Fruit fly (Drosophila melanogaster): Measurements from ENCODE around the gene CG6040.
A peak's percentile ranks its signal among the peaks of the same experiment; 100 is the strongest.

Gene CG6040

DNA sequence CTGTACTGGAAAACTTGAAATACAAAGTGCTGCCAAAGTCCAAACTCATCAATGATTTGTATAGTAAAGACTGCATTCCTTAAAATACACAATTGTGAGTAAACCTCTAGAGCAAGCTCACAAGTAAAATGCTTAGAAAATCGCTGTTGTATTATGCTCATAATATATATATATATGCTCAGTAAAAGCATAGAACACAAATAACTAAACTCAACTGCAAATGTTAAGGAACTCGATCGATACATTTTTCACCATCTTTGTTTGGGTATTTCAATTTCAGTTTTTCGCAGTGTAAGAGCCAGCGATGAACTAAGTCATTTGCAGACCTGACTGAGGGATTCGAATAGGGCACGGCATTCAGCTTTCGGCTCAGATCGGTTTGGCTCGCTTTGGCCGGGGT lies 17.6 kb upstream of the CG6040 start:
- TF ChIP-seq CG1620 (GFP tag; optimal IDR thresholded peaks at IDR 0.05) (no peak), CG5204 (GFP tag; optimal IDR thresholded peaks at IDR 0.05) (no peak), bab1 (GFP tag; optimal IDR thresholded peaks at IDR 0.05) (no peak), CG33017 (tag; optimal IDR thresholded peaks at IDR 0.05) (no peak), Mnt (GFP tag; optimal IDR thresholded peaks at IDR 0.05) (no peak), CG11617 (GFP tag; optimal IDR thresholded peaks at IDR 0.05) (no peak), CG14711 (tag; optimal IDR thresholded peaks at IDR 0.05) (no peak), pad (GFP tag; optimal IDR thresholded peaks at IDR 0.05) (no peak), CG7101 (tag; optimal IDR thresholded peaks at IDR 0.05) (no peak), Crg-1 (GFP tag; optimal IDR thresholded peaks at IDR 0.05) (no peak), Clk (GFP tag; optimal IDR thresholded peaks at IDR 0.05) (no peak), kay (GFP tag; ENCODE audit: borderline replicate concordance) (no peak), ovo (GFP tag; optimal IDR thresholded peaks at IDR 0.05) (no peak), Hr96 (GFP tag; optimal IDR thresholded peaks at IDR 0.05) (no peak), cnc (optimal IDR thresholded peaks at IDR 0.05) (no peak)

DNA sequence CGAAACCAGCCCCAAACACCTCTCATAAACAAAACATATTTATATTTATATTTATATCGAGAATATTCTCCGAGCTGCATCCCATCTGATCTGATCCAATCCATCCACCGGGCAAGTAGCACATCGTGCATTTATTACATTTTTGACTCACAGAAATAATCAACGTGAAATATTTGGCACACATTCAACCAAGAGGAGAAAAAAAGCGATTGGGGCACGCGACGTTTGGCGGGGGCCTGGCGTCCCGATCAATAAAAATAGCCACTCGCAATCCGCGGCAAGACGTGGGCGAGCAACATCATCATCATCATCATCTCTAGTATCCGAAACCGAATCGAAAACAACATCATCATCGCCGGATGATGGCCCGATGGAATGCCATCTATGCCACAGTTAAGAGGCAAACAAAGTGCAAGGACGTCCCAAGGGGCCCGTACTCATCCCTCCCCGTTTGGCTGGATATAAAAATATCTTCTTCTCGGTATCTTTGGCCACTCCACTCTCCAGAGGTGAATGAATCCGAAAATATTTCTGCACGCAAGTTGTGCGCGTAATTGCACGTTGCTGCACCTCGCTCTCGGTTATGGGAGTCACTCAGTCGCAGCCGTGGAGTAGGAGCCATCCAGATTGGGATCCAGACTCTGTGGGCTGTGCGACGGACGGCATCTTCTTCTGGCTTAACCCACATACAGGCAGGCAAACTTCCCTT lies 16.0 kb upstream of the CG6040 start:
- TF ChIP-seq toe (GFP tag; optimal IDR thresholded peaks at IDR 0.05), result no peak
- no peak for TF ChIP-seq Crg-1 (GFP tag; optimal IDR thresholded peaks at IDR 0.05)
- TF ChIP-seq tj (GFP tag; optimal IDR thresholded peaks at IDR 0.05), result no peak
- no peak for TF ChIP-seq CG12768 (GFP tag; optimal IDR thresholded peaks at IDR 0.05)
- no peak for TF ChIP-seq kay (GFP tag; ENCODE audit: borderline replicate concordance)
- no peak for TF ChIP-seq CG14711 (tag; optimal IDR thresholded peaks at IDR 0.05)
- TF ChIP-seq CG5204 (GFP tag; optimal IDR thresholded peaks at IDR 0.05), result no peak
- TF ChIP-seq pad (GFP tag; optimal IDR thresholded peaks at IDR 0.05), result no peak
- TF ChIP-seq Clk (GFP tag; optimal IDR thresholded peaks at IDR 0.05), result no peak
- TF ChIP-seq cnc (optimal IDR thresholded peaks at IDR 0.05), result no peak
- TF ChIP-seq ovo (GFP tag; optimal IDR thresholded peaks at IDR 0.05), result no peak

DNA sequence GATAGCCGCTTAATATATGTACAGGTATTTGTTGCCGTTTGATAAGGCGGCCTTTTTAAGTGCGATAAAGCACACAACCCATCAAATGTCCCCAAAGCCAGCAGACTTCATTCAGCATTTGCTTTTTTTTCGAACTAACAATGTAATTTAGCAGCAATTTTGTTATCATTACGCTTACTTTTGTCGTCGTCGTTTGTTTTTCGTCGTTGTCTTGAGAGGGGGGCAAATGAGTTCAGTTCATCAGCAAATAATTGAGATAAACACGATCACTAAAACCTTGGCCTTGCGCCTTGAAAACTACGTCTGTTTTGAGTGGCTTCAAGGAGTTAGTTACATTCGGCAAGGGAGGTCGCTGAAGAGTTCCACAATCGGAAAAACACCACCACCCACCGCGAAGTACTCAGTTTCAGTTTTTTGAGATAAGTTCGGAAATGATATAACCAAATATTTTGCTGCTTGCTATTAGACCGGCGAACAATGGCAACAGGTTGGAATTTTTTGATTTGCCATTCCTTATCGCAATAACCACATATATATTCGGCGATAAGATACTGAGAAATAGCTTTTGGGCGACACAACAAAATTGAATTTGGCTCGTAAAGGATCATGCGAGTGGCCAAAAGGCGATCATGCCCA lies 7.7 kb upstream of the CG6040 start:
- no peak for TF ChIP-seq CG14711 (tag; optimal IDR thresholded peaks at IDR 0.05)
- no peak for TF ChIP-seq pad (GFP tag; optimal IDR thresholded peaks at IDR 0.05)
- no peak for TF ChIP-seq CG5204 (GFP tag; optimal IDR thresholded peaks at IDR 0.05)
- TF ChIP-seq cic (GFP tag; optimal IDR thresholded peaks at IDR 0.05), result peak; percentile 96
- TF ChIP-seq kay (GFP tag; ENCODE audit: borderline replicate concordance), result no peak
- TF ChIP-seq CG11617 (GFP tag; optimal IDR thresholded peaks at IDR 0.05), result no peak
- TF ChIP-seq tj (GFP tag; optimal IDR thresholded peaks at IDR 0.05), result no peak
- no peak for TF ChIP-seq Clk (GFP tag; optimal IDR thresholded peaks at IDR 0.05)
- TF ChIP-seq CG33017 (tag; optimal IDR thresholded peaks at IDR 0.05), result peak; percentile 4
- no peak for TF ChIP-seq cnc (optimal IDR thresholded peaks at IDR 0.05)

DNA sequence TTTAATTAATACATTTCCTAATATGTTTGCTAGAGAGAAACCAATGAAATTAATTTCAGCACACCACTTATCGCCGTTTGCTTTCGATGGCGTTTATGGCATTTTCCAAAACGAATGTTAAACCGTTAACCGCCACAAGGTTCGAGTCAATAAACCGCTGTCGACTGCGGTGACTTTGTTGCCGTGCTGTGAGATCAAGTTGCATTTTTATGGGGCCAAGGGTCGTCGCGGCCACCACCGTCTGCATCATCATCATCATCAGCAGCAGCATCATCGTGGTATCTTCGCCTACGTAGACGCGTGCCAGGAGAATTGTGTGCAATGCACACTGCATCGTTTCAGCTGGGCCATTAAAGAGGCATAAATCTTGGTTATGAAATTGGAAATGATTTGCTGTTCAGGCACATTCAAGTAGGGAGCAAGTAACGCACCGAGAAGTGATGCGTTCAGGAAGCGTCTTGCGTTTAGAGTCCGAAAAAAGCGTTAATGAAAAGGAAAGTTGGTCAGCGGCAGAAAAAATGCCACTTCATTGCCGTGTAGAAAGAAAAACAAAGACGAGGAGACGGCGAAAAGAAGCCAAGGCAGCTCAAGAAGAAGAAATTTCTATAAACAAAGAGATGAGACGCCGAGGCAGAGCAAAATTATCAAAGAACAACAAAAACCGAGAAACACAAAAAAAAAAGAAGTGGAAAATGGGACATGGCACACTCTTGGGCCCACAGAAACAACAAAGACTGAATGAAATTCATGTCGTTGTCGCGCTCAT lies 5.6 kb upstream of the CG6040 start:
- no peak for TF ChIP-seq CG1620 (GFP tag; optimal IDR thresholded peaks at IDR 0.05)
- TF ChIP-seq Mnt (GFP tag; optimal IDR thresholded peaks at IDR 0.05), result no peak
- no peak for TF ChIP-seq cic (GFP tag; optimal IDR thresholded peaks at IDR 0.05)
- no peak for TF ChIP-seq Clk (GFP tag; optimal IDR thresholded peaks at IDR 0.05)
- no peak for TF ChIP-seq Crg-1 (GFP tag; optimal IDR thresholded peaks at IDR 0.05)
- no peak for TF ChIP-seq CG5204 (GFP tag; optimal IDR thresholded peaks at IDR 0.05)
- TF ChIP-seq tj (GFP tag; optimal IDR thresholded peaks at IDR 0.05), result no peak
- TF ChIP-seq CG14711 (tag; optimal IDR thresholded peaks at IDR 0.05), result no peak
- no peak for TF ChIP-seq CG7045 (GFP tag; optimal IDR thresholded peaks at IDR 0.05)
- no peak for TF ChIP-seq bab1 (GFP tag; optimal IDR thresholded peaks at IDR 0.05)
- TF ChIP-seq toe (GFP tag; optimal IDR thresholded peaks at IDR 0.05), result no peak
- TF ChIP-seq CG12768 (GFP tag; optimal IDR thresholded peaks at IDR 0.05), result no peak
- no peak for TF ChIP-seq Hr96 (GFP tag; optimal IDR thresholded peaks at IDR 0.05)

DNA sequence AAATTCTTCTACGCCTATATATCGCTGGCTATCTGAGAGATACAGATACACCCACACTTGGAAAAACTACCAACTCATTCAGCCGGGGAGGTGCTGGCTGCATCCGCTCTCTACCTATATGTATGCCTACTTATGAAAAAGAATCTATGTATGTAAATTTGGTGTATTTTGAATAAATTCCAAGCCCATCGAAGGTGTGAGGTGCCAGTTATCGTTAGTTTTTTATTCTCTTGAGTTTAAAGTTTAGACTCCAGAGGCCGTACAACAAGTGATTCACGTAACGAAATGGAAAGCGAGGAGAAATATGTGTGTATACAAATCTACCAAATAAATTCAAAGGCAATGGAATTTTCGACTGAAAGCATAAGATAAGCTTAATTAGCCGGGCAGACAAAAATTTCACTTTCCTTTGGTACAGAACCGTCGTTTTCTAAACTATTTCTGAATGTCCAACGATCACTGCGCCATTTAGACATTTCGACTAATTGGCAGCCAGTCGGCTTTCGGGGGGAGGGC lies 5.0 kb upstream of the CG6040 start:
- TF ChIP-seq CG7045 (GFP tag; optimal IDR thresholded peaks at IDR 0.05) (no peak), CG14711 (tag; optimal IDR thresholded peaks at IDR 0.05) (no peak), cic (GFP tag; optimal IDR thresholded peaks at IDR 0.05) (no peak), CG12768 (GFP tag; optimal IDR thresholded peaks at IDR 0.05) (no peak), CG7101 (tag; optimal IDR thresholded peaks at IDR 0.05) (no peak), CG11617 (GFP tag; optimal IDR thresholded peaks at IDR 0.05) (peak; percentile 34), Crg-1 (GFP tag; optimal IDR thresholded peaks at IDR 0.05) (no peak)

All from whole organism, adult.